Worm (Caenorhabditis elegans): ENCODE data around the gene ZK662.5.

Gene ZK662.5

ce11 chrX:15772674-15773073 is 51.2 kb downstream of the ZK662.5 start, which contains the start of gene Y7A5A.2:
Gene Y7A5A.2, minus strand, starts transcription at chrX:15772735.
- TF ChIP-seq mdl-1 (tag; optimal IDR thresholded peaks at IDR 0.05) (no peak), lin-15B (tag; optimal IDR thresholded peaks at IDR 0.05) (no peak), nhr-41 (GFP tag; IDR thresholded peaks at IDR 0.05) (no peak), tag-97 (GFP tag; IDR thresholded peaks at IDR 0.05) (no peak), hmg-1.1 (GFP tag; IDR thresholded peaks at IDR 0.05) (no peak), ceh-20 (GFP tag; IDR thresholded peaks at IDR 0.05) (no peak), unc-62 (GFP tag; optimal IDR thresholded peaks at IDR 0.05 in 1 of 2) (peak in 1 of 2 experiments; percentile 97), unc-62 (tag; optimal IDR thresholded peaks at IDR 0.05) (no peak), unc-39 (tag; optimal IDR thresholded peaks at IDR 0.05) (no peak), daf-8 (GFP tag; IDR thresholded peaks at IDR 0.05) (no peak), R02D3.7 (tag; optimal IDR thresholded peaks at IDR 0.05) (no peak), dve-1 (tag; optimal IDR thresholded peaks at IDR 0.05; ENCODE audit: insufficient read depth) (peak; percentile 38), daf-16 (GFP tag; optimal IDR thresholded peaks at IDR 0.05) (no peak), daf-16 (tag; optimal IDR thresholded peaks at IDR 0.05) (peak; percentile 53), hif-1 (tag; optimal IDR thresholded peaks at IDR 0.05) (no peak), nhr-76 (tag; optimal IDR thresholded peaks at IDR 0.05) (no peak), F49E8.2 (tag; optimal IDR thresholded peaks at IDR 0.05; ENCODE audit: borderline replicate concordance) (no peak), nhr-28 (tag; optimal IDR thresholded peaks at IDR 0.05) (peak; percentile 9), lin-39 (tag; optimal IDR thresholded peaks at IDR 0.05) (no peak), ceh-28 (tag; optimal IDR thresholded peaks at IDR 0.05) (no peak), nhr-42 (GFP tag; IDR thresholded peaks at IDR 0.05) (no peak), F10B5.3 (tag; optimal IDR thresholded peaks at IDR 0.05) (no peak), tra-1 (GFP tag; IDR thresholded peaks at IDR 0.05) (no peak), unc-130 (GFP tag; optimal IDR thresholded peaks at IDR 0.05) (no peak), php-3 (GFP tag; IDR thresholded peaks at IDR 0.05) (no peak), pha-4 (GFP tag; IDR thresholded peaks at IDR 0.05) (no peak), pha-4 (tag; optimal IDR thresholded peaks at IDR 0.05) (no peak), ztf-7 (tag; optimal IDR thresholded peaks at IDR 0.05) (no peak), zag-1 (tag; optimal IDR thresholded peaks at IDR 0.05) (no peak), ZK337.2 (GFP tag; IDR thresholded peaks at IDR 0.05) (no peak), ztf-11 (tag; optimal IDR thresholded peaks at IDR 0.05) (no peak), ces-1 (GFP tag; optimal IDR thresholded peaks at IDR 0.05) (no peak), F26F4.8 (GFP tag; conservative IDR thresholded peaks at IDR 0.05) (no peak)
